Fruit fly (Drosophila melanogaster): ENCODE results near the gene Mt2.

dm6 chr2L:12108779-12109564 lies 12.6 kb downstream of the Mt2 start, which contains the start of the genes Rab6 and Phae1:
- TF ChIP-seq usp (GFP tag; optimal IDR thresholded peaks at IDR 0.05): no peak
- TF ChIP-seq psq (optimal IDR thresholded peaks at IDR 0.05): no peak
- no peak for TF ChIP-seq EcR (GFP tag; optimal IDR thresholded peaks at IDR 0.05)
- peak; percentile 68 for TF ChIP-seq Dll (optimal IDR thresholded peaks at IDR 0.05)
- no peak for TF ChIP-seq pan (optimal IDR thresholded peaks at IDR 0.05)
